Fruit fly (Drosophila melanogaster) whole organism, prepupa: ENCODE results near the gene CG5958.

Source experiments
- Blimp-1 ChIP-seq: fragments of 200-800 bp; sonication (Bioruptor generic); optimal IDR thresholded peaks from 3 replicates; lab custom pipeline; 2017; ENCODE audit warnings: missing biosample characterization, missing genetic modification characterization, mild to moderate bottlenecking, moderate library complexity, missing genetic modification reagents
- CG10669 ChIP-seq: fragments of 200-800 bp; sonication (Bioruptor generic); optimal IDR thresholded peaks from 3 replicates; lab custom pipeline; 2018; ENCODE audit warnings: missing biosample characterization, mild to moderate bottlenecking, missing genetic modification characterization, moderate library complexity
- CG11294 ChIP-seq: fragments of 200-800 bp; sonication (Bioruptor generic); IDR thresholded peaks from 2 replicates; pipeline ENCODE4 v1.3.6; 2022; ENCODE audit warnings: missing biosample characterization, missing genetic modification characterization
- CG11762 ChIP-seq: fragments of 200-800 bp; sonication (Bioruptor generic); optimal IDR thresholded peaks from 3 replicates; lab custom pipeline; 2016; ENCODE audit warnings: missing biosample characterization, missing genetic modification characterization; ENCODE audit not compliant: insufficient read depth
- CG1621 ChIP-seq: fragments of 200-800 bp; sonication (Bioruptor generic); optimal IDR thresholded peaks from 3 replicates; lab custom pipeline; 2018; ENCODE audit warnings: missing biosample characterization, mild to moderate bottlenecking, missing genetic modification characterization
- CG32006 ChIP-seq: fragments of 200-800 bp; sonication (Bioruptor generic); optimal IDR thresholded peaks from 3 replicates; lab custom pipeline; 2017; ENCODE audit warnings: missing biosample characterization, mild to moderate bottlenecking, missing genetic modification characterization
- CG6163 ChIP-seq: fragments of 200-800 bp; sonication (Bioruptor generic); IDR thresholded peaks from 3 replicates; pipeline ENCODE4 v1.3.6; 2022; ENCODE audit warnings: missing biosample characterization, missing genetic modification characterization
- CG6792 ChIP-seq: fragments of 200-800 bp; sonication (Bioruptor generic); optimal IDR thresholded peaks from 3 replicates; lab custom pipeline; 2016; ENCODE audit warnings: missing biosample characterization, missing genetic modification characterization
- CG6808 ChIP-seq: fragments of 200-800 bp; sonication (Bioruptor generic); optimal IDR thresholded peaks from 3 replicates; lab custom pipeline; 2017; ENCODE audit warnings: missing biosample characterization, missing genetic modification characterization, mild to moderate bottlenecking, moderate library complexity, missing genetic modification reagents
- CG6854 ChIP-seq: fragments of 200-800 bp; sonication (Bioruptor generic); optimal IDR thresholded peaks from 2 replicates; lab custom pipeline; 2017; ENCODE audit warnings: missing biosample characterization, mild to moderate bottlenecking, missing genetic modification characterization
- CG8119 ChIP-seq: fragments of 200-800 bp; sonication (Bioruptor generic); IDR thresholded peaks from 3 replicates; pipeline ENCODE4 v1.3.6; 2022; ENCODE audit warnings: missing biosample characterization, missing genetic modification characterization
- Ets96B ChIP-seq: fragments of 200-800 bp; optimal IDR thresholded peaks from 2 replicates; lab custom pipeline; 2019; ENCODE audit warnings: missing biosample characterization, mild to moderate bottlenecking, missing genetic modification characterization, moderate library complexity
- eg ChIP-seq: fragments of 200-800 bp; sonication (Bioruptor generic); IDR thresholded peaks from 3 replicates; pipeline ENCODE4 v1.3.6; 2022; ENCODE audit warnings: missing biosample characterization, missing genetic modification characterization

DNA sequence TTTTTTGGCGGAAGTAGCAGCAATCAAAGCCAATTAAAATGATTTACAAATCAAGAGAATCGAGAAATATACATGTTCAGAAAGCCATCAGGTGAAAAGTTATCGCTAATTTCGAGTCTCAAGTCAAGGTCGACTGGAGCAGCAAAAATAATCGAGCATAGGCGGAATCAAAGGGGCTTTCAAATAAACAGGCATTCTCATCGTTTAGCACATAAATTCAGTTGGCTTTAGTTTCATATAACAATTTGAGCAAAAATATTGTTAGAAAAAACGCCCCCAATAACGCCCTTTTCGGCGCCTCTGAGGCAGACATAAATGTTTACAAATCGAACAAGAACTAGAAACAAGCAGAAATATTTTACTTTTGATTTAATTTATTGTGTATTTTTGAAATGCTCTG, 35.6 kb downstream of the CG5958 start:
- TF ChIP-seq Ets96B (tag; lab: Kevin White, UChicago) (no peak), CG6808 (GFP tag; lab: Kevin White, UChicago) (no peak), CG8119 (no peak), CG11762 (GFP tag; lab: Kevin White, UChicago) (no peak), CG6163 (no peak), eg (no peak), CG6854 (no peak), CG6792 (GFP tag; lab: Kevin White, UChicago) (no peak), CG11294 (GFP tag; lab: Robert Waterston, UW) (no peak), CG1621 (tag; lab: Kevin White, UChicago) (no peak), Blimp-1 (no peak), CG32006 (no peak), CG10669 (GFP tag; lab: Kevin White, UChicago) (no peak)
